Worm (Caenorhabditis elegans): ENCODE measurements around the gene ZK662.5.

Gene ZK662.5

DNA sequence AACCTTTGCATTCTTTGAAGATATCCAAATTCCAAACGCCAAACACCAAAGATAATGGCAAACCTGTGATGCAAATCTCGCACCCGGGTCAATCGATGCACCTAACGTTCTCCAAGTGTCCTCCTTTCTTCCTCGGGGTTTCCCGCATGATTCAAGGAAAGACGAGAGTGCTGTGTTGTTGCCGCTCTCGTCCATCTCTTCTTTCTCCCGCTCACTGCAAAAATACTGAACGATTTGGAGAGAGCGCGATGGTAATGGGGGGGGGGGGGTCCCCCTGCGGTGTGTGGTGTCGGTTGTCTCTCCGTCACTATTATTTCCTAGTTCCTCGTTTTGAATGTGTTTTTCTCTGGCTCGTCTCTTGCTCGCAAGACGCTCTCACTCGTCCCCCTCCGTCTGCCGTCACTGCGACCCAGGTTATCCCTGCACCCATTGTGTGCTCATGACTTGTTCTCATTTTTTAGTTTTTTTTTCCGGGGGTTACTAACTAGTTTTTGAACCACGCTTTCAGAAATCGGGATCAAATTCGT lies 14.0 kb upstream of the ZK662.5 start (continued):
- TF ChIP-seq lin-38 (GFP tag; IDR thresholded peaks at IDR 0.05): peak; percentile 34
- TF ChIP-seq ZK337.2 (GFP tag; IDR thresholded peaks at IDR 0.05): no peak
- TF ChIP-seq T26A8.4 (GFP tag; IDR thresholded peaks at IDR 0.05): peak; percentile 64
- no peak for TF ChIP-seq Y5F2A.4 (GFP tag; optimal IDR thresholded peaks at IDR 0.05)
- TF ChIP-seq lin-15B (tag; optimal IDR thresholded peaks at IDR 0.05): no peak
- TF ChIP-seq attf-4 (tag; optimal IDR thresholded peaks at IDR 0.05): no peak
- TF ChIP-seq daf-8 (GFP tag; IDR thresholded peaks at IDR 0.05): no peak
- TF ChIP-seq mdl-1 (tag; optimal IDR thresholded peaks at IDR 0.05): peak; percentile 67 to 95
- TF ChIP-seq unc-130 (GFP tag; optimal IDR thresholded peaks at IDR 0.05): no peak
- TF ChIP-seq unc-62 (GFP tag; optimal IDR thresholded peaks at IDR 0.05 in 1 of 2): peak in 1 of 2 experiments; percentile 98
- no peak for TF ChIP-seq unc-62 (tag; optimal IDR thresholded peaks at IDR 0.05)
- no peak for TF ChIP-seq R02D3.7 (tag; optimal IDR thresholded peaks at IDR 0.05)
- TF ChIP-seq ztf-7 (tag; optimal IDR thresholded peaks at IDR 0.05): peak; percentile 10
- no peak for TF ChIP-seq ZK546.5 (tag; optimal IDR thresholded peaks at IDR 0.05)
- no peak for TF ChIP-seq lin-1 (GFP tag; IDR thresholded peaks at IDR 0.05)
- TF ChIP-seq mdt-29 (GFP tag; IDR thresholded peaks at IDR 0.05): no peak
- TF ChIP-seq set-16 (GFP tag; IDR thresholded peaks at IDR 0.05): peak; percentile 92
- no peak for TF ChIP-seq nhr-6 (tag; optimal IDR thresholded peaks at IDR 0.05)
- TF ChIP-seq tra-1 (GFP tag; IDR thresholded peaks at IDR 0.05): peak; percentile 84
- TF ChIP-seq daf-19 (GFP tag; conservative IDR thresholded peaks at IDR 0.05): no peak
- peak; percentile 73 to 85 for TF ChIP-seq lsy-2 (tag; optimal IDR thresholded peaks at IDR 0.05)
- TF ChIP-seq cey-2 (tag; optimal IDR thresholded peaks at IDR 0.05; ENCODE audit: borderline replicate concordance, insufficient read depth): no peak
- TF ChIP-seq Y48G9A.11 (GFP tag; IDR thresholded peaks at IDR 0.05): no peak
- no peak for TF ChIP-seq zip-2 (tag; optimal IDR thresholded peaks at IDR 0.05)
- TF ChIP-seq nhr-25 (tag; optimal IDR thresholded peaks at IDR 0.05; ENCODE audit: borderline replicate concordance, insufficient read depth): peak; percentile 70

DNA sequence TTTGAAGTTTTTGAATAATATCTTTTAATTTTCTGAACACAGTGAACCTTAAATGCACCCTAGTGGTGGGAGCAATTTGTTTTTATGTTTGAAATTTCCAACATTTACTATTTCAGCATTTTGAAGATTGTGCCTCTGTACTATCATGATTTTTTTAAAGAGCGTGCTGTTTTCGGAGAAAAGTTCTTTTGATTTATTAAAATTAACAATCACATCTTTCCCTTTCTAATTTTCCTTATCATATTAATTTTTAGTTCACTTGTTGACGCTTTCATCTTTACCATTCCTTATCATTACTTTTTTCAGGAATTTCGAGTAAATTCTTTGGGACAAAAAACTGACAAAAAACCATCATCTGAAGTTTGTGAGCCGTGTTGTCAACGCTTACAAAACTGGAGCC lies 13.5 kb upstream of the ZK662.5 start, which contains the start of gene nhr-48:
Gene nhr-48, plus strand, starts transcription at position 301 of the 400 bp plus-strand sequence.
- TF ChIP-seq Y5F2A.4 (GFP tag; optimal IDR thresholded peaks at IDR 0.05) (no peak), unc-62 (GFP tag; optimal IDR thresholded peaks at IDR 0.05 in 1 of 2) (peak in 1 of 2 experiments; percentile 56), unc-62 (tag; optimal IDR thresholded peaks at IDR 0.05) (no peak), dpl-1 (GFP tag; optimal IDR thresholded peaks at IDR 0.05) (no peak), daf-16 (GFP tag; optimal IDR thresholded peaks at IDR 0.05) (no peak), daf-16 (tag; optimal IDR thresholded peaks at IDR 0.05) (peak; percentile 65), egl-43 (GFP tag; IDR thresholded peaks at IDR 0.05) (no peak), dve-1 (tag; optimal IDR thresholded peaks at IDR 0.05; ENCODE audit: insufficient read depth) (no peak)

DNA sequence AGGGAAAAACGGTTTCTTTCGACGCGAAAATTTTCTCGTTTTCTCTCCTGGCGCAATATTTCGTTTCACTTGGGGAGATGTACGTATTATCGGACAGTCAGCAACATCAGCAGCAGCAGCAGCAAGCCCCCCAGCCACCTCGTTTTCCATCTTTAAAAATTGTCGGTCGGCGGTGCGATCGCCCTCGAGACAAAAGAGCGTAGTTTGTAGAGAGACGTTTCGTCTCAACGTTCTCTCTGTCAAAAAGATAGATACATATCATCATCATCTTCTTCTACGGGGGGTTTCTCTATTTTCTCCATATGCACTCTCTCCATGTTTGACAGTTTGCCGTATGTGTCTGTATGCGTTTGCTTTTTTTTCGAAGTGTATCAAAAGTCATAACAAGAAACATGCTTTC lies 11.9 kb upstream of the ZK662.5 start:
- peak; percentile 83 for TF ChIP-seq mxl-3 (GFP tag; optimal IDR thresholded peaks at IDR 0.05)
- peak; percentile 43 for TF ChIP-seq pqm-1 (tag; optimal IDR thresholded peaks at IDR 0.05)
- TF ChIP-seq aha-1 (tag): peak; percentile 85
- no peak for TF ChIP-seq php-3 (GFP tag; IDR thresholded peaks at IDR 0.05)
- no peak for TF ChIP-seq nhr-42 (GFP tag; IDR thresholded peaks at IDR 0.05)
- TF ChIP-seq Y48G9A.11 (GFP tag; IDR thresholded peaks at IDR 0.05): no peak
- no peak for TF ChIP-seq ceh-62 (tag; optimal IDR thresholded peaks at IDR 0.05)
- no peak for TF ChIP-seq ZK546.5 (tag; optimal IDR thresholded peaks at IDR 0.05)
- peak; percentile 58 for TF ChIP-seq mep-1 (tag; optimal IDR thresholded peaks at IDR 0.05)
- TF ChIP-seq nhr-48 (tag; optimal IDR thresholded peaks at IDR 0.05): peak; percentile 96
- TF ChIP-seq daf-12 (tag; optimal IDR thresholded peaks at IDR 0.05): no peak
- no peak for TF ChIP-seq unc-39 (tag; optimal IDR thresholded peaks at IDR 0.05)
- TF ChIP-seq cey-2 (tag; optimal IDR thresholded peaks at IDR 0.05; ENCODE audit: borderline replicate concordance, insufficient read depth): no peak
- no peak for TF ChIP-seq lin-15B (tag; optimal IDR thresholded peaks at IDR 0.05)
- no peak for TF ChIP-seq egl-43 (GFP tag; IDR thresholded peaks at IDR 0.05)
- no peak for TF ChIP-seq F44E2.7 (GFP tag; IDR thresholded peaks at IDR 0.05)
- TF ChIP-seq Y105C5A.15 (GFP tag; IDR thresholded peaks at IDR 0.05): no peak
- TF ChIP-seq lin-1 (GFP tag; IDR thresholded peaks at IDR 0.05): no peak
- no peak for TF ChIP-seq nhr-102 (tag; optimal IDR thresholded peaks at IDR 0.05)
- TF ChIP-seq F49E8.2 (tag; optimal IDR thresholded peaks at IDR 0.05; ENCODE audit: borderline replicate concordance): no peak
- TF ChIP-seq nhr-76 (tag; optimal IDR thresholded peaks at IDR 0.05): no peak
- no peak for TF ChIP-seq nhr-237 (tag; optimal IDR thresholded peaks at IDR 0.05)
- no peak for TF ChIP-seq saeg-2 (GFP tag; IDR thresholded peaks at IDR 0.05)
- no peak for TF ChIP-seq R02D3.7 (tag; optimal IDR thresholded peaks at IDR 0.05)
- peak; percentile 68; the same call in 1 of the 2 replicates for TF ChIP-seq tra-1 (GFP tag; IDR thresholded peaks at IDR 0.05)
- no peak for TF ChIP-seq dmd-9 (GFP tag; IDR thresholded peaks at IDR 0.05)
- TF ChIP-seq zip-2 (tag; optimal IDR thresholded peaks at IDR 0.05): no peak
